Fruit fly (Drosophila melanogaster): Measurements from ENCODE around the gene snRNP-U1-70K.

Gene snRNP-U1-70K

DNA sequence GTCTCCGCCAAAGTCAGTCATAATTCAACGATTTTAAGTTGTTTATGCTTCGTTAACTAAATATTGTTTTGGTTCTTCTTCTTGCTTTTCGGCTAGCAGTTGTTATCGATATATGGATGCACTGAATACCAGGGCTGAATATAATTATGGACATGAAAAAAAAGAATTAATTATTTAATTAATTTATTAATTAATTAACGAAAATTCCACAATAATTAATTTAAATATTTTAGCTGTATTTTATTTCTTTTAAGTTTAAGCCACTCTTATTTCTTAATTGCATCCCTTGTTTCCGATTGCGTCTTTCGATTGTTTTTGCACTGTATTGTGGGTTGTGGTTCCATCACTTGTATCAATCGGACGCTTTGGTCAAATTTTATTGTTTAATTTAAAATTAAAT is 21.4 kb downstream of the snRNP-U1-70K start, which contains the start of the genes Gas41 and SA1 (continued):
- no peak for TF ChIP-seq schlank (tag; optimal IDR thresholded peaks at IDR 0.05)
- TF ChIP-seq gce (GFP tag; IDR thresholded peaks at IDR 0.05): peak; percentile 67; the same call in 1 of the 3 replicates
- no peak for TF ChIP-seq Blimp-1 (GFP tag; optimal IDR thresholded peaks at IDR 0.05)
- TF ChIP-seq CG9817 (tag; optimal IDR thresholded peaks at IDR 0.05): peak; percentile 29
- TF ChIP-seq ssp (GFP tag; IDR thresholded peaks at IDR 0.05): no peak
- TF ChIP-seq btn (GFP tag; optimal IDR thresholded peaks at IDR 0.05): no peak
- peak; percentile 47 for TF ChIP-seq CG9609 (GFP tag; optimal IDR thresholded peaks at IDR 0.05)
- peak; percentile 28 for TF ChIP-seq HLH54F (GFP tag; optimal IDR thresholded peaks at IDR 0.05)
- no peak for TF ChIP-seq CG1024 (GFP tag; IDR thresholded peaks at IDR 0.05)
- TF ChIP-seq ATbp (GFP tag; optimal IDR thresholded peaks at IDR 0.05): peak; percentile 77
- TF ChIP-seq HmgZ (tag; optimal IDR thresholded peaks at IDR 0.05): peak; percentile 84
- no peak for TF ChIP-seq ems (GFP tag; optimal IDR thresholded peaks at IDR 0.05)
- peak; percentile 90 for TF ChIP-seq CG14667 (GFP tag; IDR thresholded peaks at IDR 0.05)
- peak; percentile 71 for TF ChIP-seq Oli (tag; optimal IDR thresholded peaks at IDR 0.05)
- TF ChIP-seq CG18764 (GFP tag; optimal IDR thresholded peaks at IDR 0.05): peak; percentile 83
- no peak for TF ChIP-seq Camta (GFP tag; optimal IDR thresholded peaks at IDR 0.05)
- peak; percentile 76 for TF ChIP-seq CG7987 (GFP tag; optimal IDR thresholded peaks at IDR 0.05)
- peak; percentile 69 for TF ChIP-seq Bgb (GFP tag; IDR thresholded peaks at IDR 0.05; ENCODE audit: partially characterized antibody)
- peak; percentile 76 for TF ChIP-seq vnd (GFP tag; IDR thresholded peaks at IDR 0.05; ENCODE audit: partially characterized antibody)
- TF ChIP-seq nau (GFP tag; optimal IDR thresholded peaks at IDR 0.05): no peak
- TF ChIP-seq Adf1 (GFP tag; IDR thresholded peaks at IDR 0.05): peak; percentile 34
- peak; percentile 86 for TF ChIP-seq Drgx (GFP tag; IDR thresholded peaks at IDR 0.05)
- peak; percentile 1 for TF ChIP-seq Lhr (GFP tag; optimal IDR thresholded peaks at IDR 0.05)
- peak in 1 of 2 experiments; percentile 22 for TF ChIP-seq bsh (GFP tag; optimal IDR thresholded peaks at IDR 0.05)
- TF ChIP-seq esg (GFP tag; conservative IDR thresholded peaks at IDR 0.05): peak; percentile 93
- peak; percentile 78 for TF ChIP-seq CG7556 (GFP tag; optimal IDR thresholded peaks at IDR 0.05)
- TF ChIP-seq zf30C (GFP tag; optimal IDR thresholded peaks at IDR 0.05): no peak
- TF ChIP-seq h (optimal IDR thresholded peaks at IDR 0.05): no peak
- no peak for TF ChIP-seq CG30431 (GFP tag; optimal IDR thresholded peaks at IDR 0.05)
- TF ChIP-seq mirr (GFP tag; optimal IDR thresholded peaks at IDR 0.05): peak; percentile 13
- peak; percentile 95 for TF ChIP-seq CG9932 (GFP tag; IDR thresholded peaks at IDR 0.05)
- peak; percentile 80 for TF ChIP-seq CG8290 (GFP tag; optimal IDR thresholded peaks at IDR 0.05)
- no peak for TF ChIP-seq CG8290 (tag; optimal IDR thresholded peaks at IDR 0.05)
- no peak for TF ChIP-seq br (optimal IDR thresholded peaks at IDR 0.05)
- peak; percentile 95 for TF ChIP-seq zen (tag; optimal IDR thresholded peaks at IDR 0.05)
- peak; percentile 68 for TF ChIP-seq sug (tag; optimal IDR thresholded peaks at IDR 0.05)
- peak; percentile 96 for TF ChIP-seq CG13424 (tag; optimal IDR thresholded peaks at IDR 0.05)
- no peak for TF ChIP-seq Hmx (GFP tag; optimal IDR thresholded peaks at IDR 0.05)
- peak; percentile 87 for TF ChIP-seq CG8924 (tag; optimal IDR thresholded peaks at IDR 0.05)
- peak; percentile 81 for TF ChIP-seq CG30020 (tag; optimal IDR thresholded peaks at IDR 0.05)
- peak; percentile 93 for TF ChIP-seq CG17359 (tag; optimal IDR thresholded peaks at IDR 0.05)
- TF ChIP-seq CG30403 (GFP tag; optimal IDR thresholded peaks at IDR 0.05): peak; percentile 95
- TF ChIP-seq CG7271 (tag; optimal IDR thresholded peaks at IDR 0.05): peak; percentile 93
- peak; percentile 83 for TF ChIP-seq CG10267 (tag; optimal IDR thresholded peaks at IDR 0.05)
- peak; percentile 62; the same call in 1 of the 2 replicates for TF ChIP-seq bbx (GFP tag; IDR thresholded peaks at IDR 0.05; ENCODE audit: partially characterized antibody)
- peak; percentile 11 for TF ChIP-seq Bdp1 (GFP tag; optimal IDR thresholded peaks at IDR 0.05)
- no peak for TF ChIP-seq wdn (GFP tag; IDR thresholded peaks at IDR 0.05)
- TF ChIP-seq ham (GFP tag; IDR thresholded peaks at IDR 0.05): peak; percentile 62; the same call in 1 of the 2 replicates
- TF ChIP-seq BEAF-32 (GFP tag; optimal IDR thresholded peaks at IDR 0.05): peak; percentile 88
- peak; percentile 3 for TF ChIP-seq pfk (GFP tag; optimal IDR thresholded peaks at IDR 0.05)
- TF ChIP-seq grau (tag; optimal IDR thresholded peaks at IDR 0.05): peak; percentile 64
